Fruit fly (Drosophila melanogaster) whole organism, embryonic: Measurements from ENCODE around the gene kek6.

ENCODE experiments used
- Adf1 ChIP-seq: fragments of 200-800 bp; sonication (Bioruptor generic); IDR thresholded peaks from 2 replicates; pipeline ENCODE4 v1.3.6; 2022; ENCODE audit warnings: missing biosample characterization, missing genetic modification characterization
- Aef1 ChIP-seq: fragments of 200-800 bp; sonication (Bioruptor generic); IDR thresholded peaks from 3 replicates; pipeline ENCODE4 v1.3.6; 2022; ENCODE audit warnings: missing biosample characterization, missing genetic modification characterization
- Atf3 ChIP-seq: fragments of 200-800 bp; sonication (Bioruptor generic); optimal IDR thresholded peaks from 3 replicates; lab custom pipeline; 2016; ENCODE audit warnings: missing biosample characterization, missing genetic modification characterization
- Atf6 ChIP-seq: fragments of 200-800 bp; sonication (Bioruptor generic); IDR thresholded peaks from 2 replicates; pipeline ENCODE4 v1.3.6; 2022; ENCODE audit warnings: missing biosample characterization, missing genetic modification characterization
- CG14441 ChIP-seq: fragments of 200-800 bp; sonication (Bioruptor generic); IDR thresholded peaks from 2 replicates; pipeline ENCODE4 v1.3.6; 2022; ENCODE audit warnings: missing biosample characterization, missing genetic modification characterization
- CG17829 ChIP-seq: fragments of 200-800 bp; optimal IDR thresholded peaks from 2 replicates; lab custom pipeline; 2019; ENCODE audit warnings: missing biosample characterization, mild to moderate bottlenecking, missing genetic modification characterization, moderate library complexity
- CG18011 ChIP-seq: fragments of 200-800 bp; sonication (Bioruptor generic); optimal IDR thresholded peaks from 2 replicates; lab custom pipeline; 2017; ENCODE audit warnings: missing biosample characterization, missing genetic modification characterization, mild to moderate bottlenecking, moderate library complexity, missing genotype
- CG18599 ChIP-seq: fragments of 200-800 bp; sonication (Bioruptor generic); optimal IDR thresholded peaks from 3 replicates; lab custom pipeline; 2017; ENCODE audit warnings: missing biosample characterization, missing genetic modification characterization, mild to moderate bottlenecking, moderate library complexity, missing genetic modification reagents
- CG2116 ChIP-seq: fragments of 200-800 bp; sonication (Bioruptor generic); optimal IDR thresholded peaks from 3 replicates; lab custom pipeline; 2018; ENCODE audit warnings: missing biosample characterization, mild to moderate bottlenecking, missing genetic modification characterization
- CG2120 ChIP-seq: fragments of 200-800 bp; sonication (Bioruptor generic); optimal IDR thresholded peaks from 3 replicates; lab custom pipeline; 2016; ENCODE audit warnings: missing biosample characterization, missing genetic modification characterization
- CG2199 ChIP-seq: fragments of 200-800 bp; sonication (Bioruptor generic); IDR thresholded peaks from 3 replicates; pipeline ENCODE4 v1.3.6; 2022; ENCODE audit warnings: missing biosample characterization, missing genetic modification characterization
- CG2202 ChIP-seq: fragments of 200-800 bp; sonication (Bioruptor generic); optimal IDR thresholded peaks from 2 replicates; lab custom pipeline; 2018; ENCODE audit warnings: missing biosample characterization, mild to moderate bottlenecking, missing genetic modification characterization
- CG2875 ChIP-seq: fragments of 200-800 bp; sonication (Bioruptor generic); optimal IDR thresholded peaks from 2 replicates; lab custom pipeline; 2017; ENCODE audit warnings: missing biosample characterization, mild to moderate bottlenecking, missing genetic modification characterization, missing genetic modification reagents
- CG30403 ChIP-seq: fragments of 200-800 bp; sonication (Bioruptor generic); optimal IDR thresholded peaks from 3 replicates; lab custom pipeline; 2016; ENCODE audit warnings: missing biosample characterization, missing genetic modification characterization
- CG4360 ChIP-seq: fragments of 200-800 bp; sonication (Bioruptor generic); IDR thresholded peaks from 2 replicates; pipeline ENCODE4 v1.3.6; 2022; ENCODE audit warnings: missing biosample characterization, missing genetic modification characterization
- CG4730 ChIP-seq: fragments of 200-800 bp; sonication (Bioruptor generic); IDR thresholded peaks from 2 replicates; pipeline ENCODE4 v1.3.6; 2022; ENCODE audit warnings: missing biosample characterization, missing genetic modification characterization
- CG6683 ChIP-seq: fragments of 200-800 bp; sonication (Bioruptor generic); optimal IDR thresholded peaks from 2 replicates; lab custom pipeline; 2017; ENCODE audit warnings: missing biosample characterization, mild to moderate bottlenecking, missing genetic modification characterization, missing genetic modification reagents
- CG7556 ChIP-seq: fragments of 200-800 bp; sonication (Bioruptor generic); optimal IDR thresholded peaks from 2 replicates; lab custom pipeline; 2017; ENCODE audit warnings: missing biosample characterization, mild to moderate bottlenecking, missing genetic modification characterization
- CG7839 ChIP-seq: fragments of 200-800 bp; sonication (Bioruptor generic); optimal IDR thresholded peaks from 3 replicates; lab custom pipeline; 2018; ENCODE audit warnings: missing biosample characterization, mild to moderate bottlenecking, missing genetic modification characterization, moderate library complexity
- CHES-1-like ChIP-seq: fragments of 200-800 bp; sonication (Bioruptor generic); optimal IDR thresholded peaks from 2 replicates; lab custom pipeline; 2016; ENCODE audit warnings: missing biosample characterization, missing genetic modification characterization
- Camta ChIP-seq: fragments of 200-800 bp; sonication (Bioruptor generic); optimal IDR thresholded peaks from 2 replicates; lab custom pipeline; 2016; ENCODE audit warnings: missing biosample characterization, missing genetic modification characterization
- CkIIα-i1 ChIP-seq: fragments of 200-800 bp; sonication (Bioruptor generic); IDR thresholded peaks from 2 replicates; pipeline ENCODE4 v1.3.6; 2022; ENCODE audit warnings: missing biosample characterization, missing genetic modification characterization
- Ets65A ChIP-seq: fragments of 200-800 bp; sonication (Bioruptor generic); peaks from one replicate; lab custom pipeline; 2016; ENCODE audit warnings: missing biosample characterization, missing genetic modification characterization
- Gsc ChIP-seq: fragments of 200-800 bp; sonication (Bioruptor generic); IDR thresholded peaks from 2 replicates; pipeline ENCODE4 v1.3.6; 2022; ENCODE audit warnings: missing biosample characterization, missing genetic modification characterization
- HHEX ChIP-seq: fragments of 200-800 bp; sonication (Bioruptor generic); optimal IDR thresholded peaks from 3 replicates; lab custom pipeline; 2017; ENCODE audit warnings: missing biosample characterization, mild to moderate bottlenecking, missing genetic modification characterization, missing genetic modification reagents
- Hr51 ChIP-seq, 2 experiments: fragments of 200-800 bp; sonication (Bioruptor generic); optimal IDR thresholded peaks; 2 replicates in 1 of 2; 3 replicates in 1 of 2; lab custom pipeline; 2016 to 2018; ENCODE audit warnings: missing biosample characterization in 2 of 2, missing genetic modification characterization in 2 of 2, mild to moderate bottlenecking in 1 of 2, moderate library complexity in 1 of 2
- MTF-1 ChIP-seq: fragments of 200-800 bp; sonication (Bioruptor generic); optimal IDR thresholded peaks from 2 replicates; lab custom pipeline; 2018; ENCODE audit warnings: missing biosample characterization, mild to moderate bottlenecking, missing genetic modification characterization, borderline replicate concordance
- NK7.1 ChIP-seq: fragments of 200-800 bp; sonication (Bioruptor generic); optimal IDR thresholded peaks from 3 replicates; lab custom pipeline; 2016; ENCODE audit warnings: missing biosample characterization, missing genetic modification characterization
- Neu2 ChIP-seq: fragments of 200-800 bp; sonication (Bioruptor generic); optimal IDR thresholded peaks from 3 replicates; lab custom pipeline; 2016; ENCODE audit warnings: missing biosample characterization, missing genetic modification characterization, borderline replicate concordance
- Nf-YB ChIP-seq: fragments of 200-800 bp; sonication (Bioruptor generic); optimal IDR thresholded peaks from 3 replicates; lab custom pipeline; 2019; ENCODE audit warnings: missing biosample characterization, mild to moderate bottlenecking, missing genetic modification characterization, moderate library complexity
- NfI ChIP-seq: fragments of 200-800 bp; sonication (Bioruptor generic); optimal IDR thresholded peaks from 3 replicates; lab custom pipeline; 2018; ENCODE audit warnings: missing biosample characterization, mild to moderate bottlenecking, missing genetic modification characterization, moderate library complexity
- Opbp ChIP-seq: fragments of 200-800 bp; sonication (Bioruptor generic); IDR thresholded peaks from 3 replicates; pipeline ENCODE4 v1.3.6; 2022; ENCODE audit warnings: missing biosample characterization, missing genetic modification characterization; ENCODE audit not compliant: partially characterized antibody
- Rfx ChIP-seq: fragments of 200-800 bp; sonication (Bioruptor generic); IDR thresholded peaks from 2 replicates; pipeline ENCODE4 v1.3.6; 2022; ENCODE audit warnings: missing biosample characterization, missing genetic modification characterization
- Usf ChIP-seq: fragments of 200-800 bp; sonication (Bioruptor generic); optimal IDR thresholded peaks from 2 replicates; lab custom pipeline; 2017; ENCODE audit warnings: missing genotype, missing biosample characterization, missing genetic modification characterization
- bcd ChIP-seq: fragments of 200-800 bp; sonication (Bioruptor generic); optimal IDR thresholded peaks from 2 replicates; lab custom pipeline; 2017; ENCODE audit warnings: missing biosample characterization, mild to moderate bottlenecking, missing genetic modification characterization
- corto ChIP-seq: fragments of 200-800 bp; sonication (Bioruptor generic); optimal IDR thresholded peaks from 2 replicates; lab custom pipeline; 2016; ENCODE audit warnings: missing biosample characterization, mild to moderate bottlenecking, missing genetic modification characterization, moderate library complexity
- da ChIP-seq: fragments of 200-800 bp; sonication (Bioruptor generic); optimal IDR thresholded peaks from 2 replicates; lab custom pipeline; 2016; ENCODE audit warnings: missing biosample characterization, missing genetic modification characterization
- en ChIP-seq: fragments of 200-800 bp; sonication (Bioruptor generic); optimal IDR thresholded peaks from 2 replicates; lab custom pipeline; 2016; ENCODE audit warnings: missing biosample characterization, missing genetic modification characterization
- ftz-f1 ChIP-seq: fragments of 200-800 bp; sonication (Bioruptor generic); optimal IDR thresholded peaks from 2 replicates; lab custom pipeline; 2016; ENCODE audit warnings: missing biosample characterization, missing genetic modification characterization
- gce ChIP-seq: fragments of 200-800 bp; sonication (Bioruptor generic); IDR thresholded peaks from 3 replicates; pipeline ENCODE4 v1.3.6; 2022; ENCODE audit warnings: missing biosample characterization, missing genetic modification characterization
- gem ChIP-seq: fragments of 200-800 bp; sonication (Bioruptor generic); optimal IDR thresholded peaks from 2 replicates; lab custom pipeline; 2019; ENCODE audit warnings: missing biosample characterization, mild to moderate bottlenecking, missing genetic modification characterization, moderate library complexity
- ham ChIP-seq: fragments of 200-800 bp; sonication (Bioruptor generic); IDR thresholded peaks from 2 replicates; pipeline ENCODE4 v1.3.6; 2022; ENCODE audit warnings: missing biosample characterization, missing genetic modification characterization
- her ChIP-seq: fragments of 200-800 bp; sonication (Bioruptor generic); optimal IDR thresholded peaks from 2 replicates; lab custom pipeline; 2016; ENCODE audit warnings: missing biosample characterization, missing genetic modification characterization
- jing ChIP-seq: fragments of 200-800 bp; sonication (Bioruptor generic); optimal IDR thresholded peaks from 2 replicates; lab custom pipeline; 2018; ENCODE audit warnings: missing biosample characterization, mild to moderate bottlenecking, missing genetic modification characterization
- kni ChIP-seq: fragments of 200-800 bp; sonication (Bioruptor generic); optimal IDR thresholded peaks from 3 replicates; lab custom pipeline; 2017; ENCODE audit warnings: mild to moderate bottlenecking, missing biosample characterization, missing genetic modification reagents, missing genetic modification characterization
- mam ChIP-seq: fragments of 200-800 bp; sonication (Bioruptor generic); optimal IDR thresholded peaks from 3 replicates; lab custom pipeline; 2016; ENCODE audit warnings: missing biosample characterization, missing genetic modification characterization
- pnt ChIP-seq: fragments of 200-800 bp; sonication (Bioruptor generic); optimal IDR thresholded peaks from 3 replicates; lab custom pipeline; 2016; ENCODE audit warnings: missing biosample characterization, missing genetic modification characterization
- sima ChIP-seq: fragments of 200-800 bp; sonication (Bioruptor generic); optimal IDR thresholded peaks from 2 replicates; lab custom pipeline; 2016; ENCODE audit warnings: missing biosample characterization, missing genetic modification characterization
- slbo ChIP-seq: fragments of 200-800 bp; sonication (Bioruptor generic); IDR thresholded peaks from 2 replicates; pipeline ENCODE4 v1.3.6; 2022; ENCODE audit warnings: missing biosample characterization, missing genetic modification characterization
- sna ChIP-seq: fragments of 200-800 bp; sonication (Bioruptor generic); IDR thresholded peaks from 2 replicates; pipeline ENCODE4 v1.3.6; 2022; ENCODE audit warnings: missing biosample characterization, missing genetic modification characterization; ENCODE audit not compliant: partially characterized antibody
- vvl ChIP-seq: fragments of 200-800 bp; sonication (Bioruptor generic); IDR thresholded peaks from 2 replicates; pipeline ENCODE4 v1.3.6; 2022; ENCODE audit warnings: missing biosample characterization, missing genetic modification characterization
- zfh1 ChIP-seq: fragments of 200-800 bp; sonication (Bioruptor generic); IDR thresholded peaks from 3 replicates; pipeline ENCODE4 v1.3.6; 2022; ENCODE audit warnings: missing biosample characterization, missing genetic modification characterization

kek6 gene

dm6 chr3R:31627186-31627585 lies 5.2 kb downstream of the kek6 start (continued):
- TF ChIP-seq Gsc (GFP tag; lab: Robert Waterston, UW) (no peak), CG30403 (GFP tag; lab: Kevin White, UChicago) (peak; percentile 15), CG14441 (GFP tag; lab: Robert Waterston, UW) (no peak), CG17829 (tag; lab: Kevin White, UChicago) (no peak), jing (no peak), Usf (no peak), her (GFP tag; lab: Kevin White, UChicago) (no peak), mam (no peak), zfh1 (GFP tag; lab: Robert Waterston, UW) (no peak), sima (GFP tag; lab: Kevin White, UChicago) (no peak), MTF-1 (GFP tag; lab: Kevin White, UChicago) (no peak), Aef1 (GFP tag; lab: Robert Waterston, UW) (no peak), HHEX (GFP tag; lab: Kevin White, UChicago) (no peak), Atf3 (GFP tag; lab: Kevin White, UChicago) (no peak), Atf6 (GFP tag; lab: Robert Waterston, UW) (no peak), Ets65A (peak; percentile 39), CG6683 (GFP tag; lab: Kevin White, UChicago) (no peak), CG7556 (GFP tag; lab: Kevin White, UChicago) (peak; percentile 21), da (GFP tag; lab: Kevin White, UChicago) (no peak), Rfx (GFP tag; lab: Robert Waterston, UW) (peak; percentile 53), NK7.1 (GFP tag; lab: Kevin White, UChicago) (no peak), CG18011 (GFP tag; lab: Kevin White, UChicago) (no peak), kni (GFP tag; lab: Kevin White, UChicago) (no peak), CkIIα-i1 (GFP tag; lab: Robert Waterston, UW) (no peak), CG2199 (no peak), Hr51 (GFP tag; optimal IDR thresholded peaks at IDR 0.05; lab: Kevin White, UChicago) (no peak), en (GFP tag; lab: Kevin White, UChicago) (no peak), CG2120 (GFP tag; lab: Kevin White, UChicago) (peak; percentile 32), CG2875 (GFP tag; lab: Kevin White, UChicago) (no peak), CG4730 (no peak), Opbp (GFP tag; lab: Robert Waterston, UW) (no peak), slbo (GFP tag; lab: Robert Waterston, UW) (peak; percentile 27; the same call in 1 of the 2 replicates), sna (GFP tag; lab: Robert Waterston, UW) (no peak), bcd (GFP tag; lab: Kevin White, UChicago) (no peak), CG18599 (GFP tag; lab: Kevin White, UChicago) (peak; percentile 19), Camta (GFP tag; lab: Kevin White, UChicago) (no peak), ham (GFP tag; lab: Robert Waterston, UW) (no peak), gem (tag; lab: Kevin White, UChicago) (peak; percentile 42), Adf1 (GFP tag; lab: Robert Waterston, UW) (no peak), CG2116 (GFP tag; lab: Kevin White, UChicago) (no peak), pnt (GFP tag; lab: Kevin White, UChicago) (no peak), ftz-f1 (GFP tag; lab: Kevin White, UChicago) (no peak), vvl (peak; percentile 48; the same call in 1 of the 2 replicates), corto (GFP tag; lab: Kevin White, UChicago) (no peak), gce (no peak), Nf-YB (no peak), CG4360 (GFP tag; lab: Robert Waterston, UW) (no peak), CG2202 (no peak), Neu2 (GFP tag; lab: Kevin White, UChicago) (no peak), CG7839 (tag; lab: Kevin White, UChicago) (peak; percentile 23), CHES-1-like (GFP tag; lab: Kevin White, UChicago) (no peak), NfI (GFP tag; lab: Kevin White, UChicago) (no peak)
